Fruit fly (Drosophila melanogaster) whole organism, embryonic: Measurements from ENCODE around the gene Nin.

Experiments
- CG10543 ChIP-seq: fragments of 200-800 bp; sonication (Bioruptor generic); optimal IDR thresholded peaks from 3 replicates; lab custom pipeline; 2017; ENCODE audit warnings: missing biosample characterization, mild to moderate bottlenecking, missing genetic modification characterization, moderate library complexity
- CG1233 ChIP-seq: fragments of 200-800 bp; sonication (Bioruptor generic); optimal IDR thresholded peaks from 4 replicates; lab custom pipeline; 2018; ENCODE audit warnings: missing biosample characterization, mild to moderate bottlenecking, missing genetic modification characterization
- CG12659 ChIP-seq: fragments of 200-800 bp; sonication (Bioruptor generic); optimal IDR thresholded peaks from 3 replicates; lab custom pipeline; 2017; ENCODE audit warnings: mild to moderate bottlenecking, missing biosample characterization, missing genetic modification reagents, missing genetic modification characterization
- CG15269 ChIP-seq: fragments of 200-800 bp; sonication (Bioruptor generic); optimal IDR thresholded peaks from 2 replicates; lab custom pipeline; 2018; ENCODE audit warnings: missing biosample characterization, mild to moderate bottlenecking, missing genetic modification characterization, moderate library complexity
- CG17385 ChIP-seq: fragments of 200-800 bp; sonication (Bioruptor generic); optimal IDR thresholded peaks from 3 replicates; lab custom pipeline; 2018; ENCODE audit warnings: missing biosample characterization, mild to moderate bottlenecking, missing genetic modification characterization
- CG1792 ChIP-seq: fragments of 200-800 bp; sonication (Bioruptor generic); optimal IDR thresholded peaks from 2 replicates; lab custom pipeline; 2016; ENCODE audit warnings: missing biosample characterization, missing genetic modification characterization
- CG2120 ChIP-seq: fragments of 200-800 bp; sonication (Bioruptor generic); optimal IDR thresholded peaks from 3 replicates; lab custom pipeline; 2016; ENCODE audit warnings: missing biosample characterization, missing genetic modification characterization
- CG30403 ChIP-seq: fragments of 200-800 bp; sonication (Bioruptor generic); optimal IDR thresholded peaks from 3 replicates; lab custom pipeline; 2016; ENCODE audit warnings: missing biosample characterization, missing genetic modification characterization
- CG31224 ChIP-seq: fragments of 200-800 bp; sonication (Bioruptor generic); IDR thresholded peaks from 2 replicates; pipeline ENCODE4 v1.3.6; 2022; ENCODE audit warnings: missing biosample characterization, missing genetic modification characterization
- CG31388 ChIP-seq: fragments of 200-800 bp; sonication (Bioruptor generic); optimal IDR thresholded peaks from 2 replicates; lab custom pipeline; 2016; ENCODE audit warnings: missing biosample characterization, missing genetic modification characterization
- CG31441 ChIP-seq: fragments of 200-800 bp; sonication (Bioruptor generic); IDR thresholded peaks from 2 replicates; pipeline ENCODE4 v1.3.6; 2022; ENCODE audit warnings: missing biosample characterization, missing genetic modification characterization
- CG32532 ChIP-seq: fragments of 200-800 bp; sonication (Bioruptor generic); IDR thresholded peaks from 2 replicates; pipeline ENCODE4 v1.3.6; 2022; ENCODE audit warnings: missing biosample characterization, missing genetic modification characterization
- CG32767 ChIP-seq: fragments of 200-800 bp; sonication (Bioruptor generic); IDR thresholded peaks from 2 replicates; pipeline ENCODE4 v1.3.6; 2022; ENCODE audit warnings: missing biosample characterization, missing genetic modification characterization
- CG32772 ChIP-seq: fragments of 200-800 bp; sonication (Bioruptor generic); IDR thresholded peaks from 2 replicates; pipeline ENCODE4 v1.3.6; 2022; ENCODE audit warnings: missing biosample characterization, missing genetic modification characterization
- CG3995 ChIP-seq: fragments of 200-800 bp; sonication (Bioruptor generic); optimal IDR thresholded peaks from 3 replicates; lab custom pipeline; 2016; ENCODE audit warnings: missing biosample characterization, missing genetic modification characterization
- CG7786 ChIP-seq: fragments of 200-800 bp; sonication (Bioruptor generic); optimal IDR thresholded peaks from 2 replicates; lab custom pipeline; 2016; ENCODE audit warnings: missing biosample characterization, missing genetic modification characterization
- CG7839 ChIP-seq: fragments of 200-800 bp; sonication (Bioruptor generic); optimal IDR thresholded peaks from 3 replicates; lab custom pipeline; 2018; ENCODE audit warnings: missing biosample characterization, mild to moderate bottlenecking, missing genetic modification characterization, moderate library complexity
- CG9609 ChIP-seq: fragments of 200-800 bp; sonication (Bioruptor generic); optimal IDR thresholded peaks from 3 replicates; lab custom pipeline; 2016; ENCODE audit warnings: missing biosample characterization, missing genetic modification characterization
- CTCF ChIP-seq: fragments of 200-800 bp; sonication (Bioruptor generic); optimal IDR thresholded peaks from 2 replicates; lab custom pipeline; 2017; ENCODE audit warnings: missing biosample characterization, mild to moderate bottlenecking, missing genetic modification characterization, moderate library complexity
- Doc3 ChIP-seq: fragments of 200-800 bp; sonication (Bioruptor generic); IDR thresholded peaks from 3 replicates; pipeline ENCODE4 v1.3.6; 2022; ENCODE audit warnings: missing biosample characterization, missing genetic modification characterization; ENCODE audit not compliant: partially characterized antibody
- E2f2 ChIP-seq: fragments of 200-800 bp; sonication (Bioruptor generic); IDR thresholded peaks from 2 replicates; pipeline ENCODE4 v1.3.6; 2022; ENCODE audit warnings: missing biosample characterization, missing genetic modification characterization
- Lhr ChIP-seq: fragments of 200-800 bp; sonication (Bioruptor generic); optimal IDR thresholded peaks from 3 replicates; lab custom pipeline; 2017; ENCODE audit warnings: mild to moderate bottlenecking, missing biosample characterization, missing genetic modification reagents, missing genetic modification characterization
- MBD-R2 ChIP-seq: fragments of 200-800 bp; sonication (Bioruptor generic); IDR thresholded peaks from 2 replicates; pipeline ENCODE4 v1.3.6; 2022; ENCODE audit warnings: missing biosample characterization, missing genetic modification characterization
- Max ChIP-seq: fragments of 200-800 bp; sonication (Bioruptor generic); optimal IDR thresholded peaks from 2 replicates; lab custom pipeline; 2016; ENCODE audit warnings: missing biosample characterization, mild to moderate bottlenecking, missing genetic modification characterization
- Meics ChIP-seq: fragments of 200-800 bp; sonication (Bioruptor generic); optimal IDR thresholded peaks from 2 replicates; lab custom pipeline; 2017; ENCODE audit warnings: missing biosample characterization, mild to moderate bottlenecking, missing genetic modification characterization
- Myb ChIP-seq: fragments of 200-800 bp; sonication (Bioruptor generic); optimal IDR thresholded peaks from 2 replicates; lab custom pipeline; 2016; ENCODE audit warnings: missing biosample characterization, missing genetic modification characterization
- NFAT ChIP-seq: fragments of 200-800 bp; sonication (Bioruptor generic); IDR thresholded peaks from 2 replicates; pipeline ENCODE4 v1.3.6; 2022; ENCODE audit warnings: missing biosample characterization, missing genetic modification characterization
- Oli ChIP-seq: fragments of 200-800 bp; sonication (Bioruptor generic); optimal IDR thresholded peaks from 2 replicates; lab custom pipeline; 2018; ENCODE audit warnings: missing biosample characterization, mild to moderate bottlenecking, missing genetic modification characterization, moderate library complexity
- PHDP ChIP-seq: fragments of 200-800 bp; sonication (Bioruptor generic); optimal IDR thresholded peaks from 3 replicates; lab custom pipeline; 2018; ENCODE audit warnings: missing biosample characterization, mild to moderate bottlenecking, missing genetic modification characterization, moderate library complexity
- Pdp1 ChIP-seq, 2 experiments: fragments of 200-800 bp; sonication (Bioruptor generic); optimal IDR thresholded peaks; 3 replicates each; lab custom pipeline; 2016; ENCODE audit warnings: missing biosample characterization in 2 of 2, missing genetic modification characterization in 2 of 2, mild to moderate bottlenecking in 1 of 2, moderate library complexity in 1 of 2
- Side ChIP-seq: fragments of 200-800 bp; sonication (Bioruptor generic); optimal IDR thresholded peaks from 2 replicates; lab custom pipeline; 2016; ENCODE audit warnings: missing biosample characterization, missing genetic modification characterization
- Tbp ChIP-seq: fragments of >200 bp; optimal IDR thresholded peaks from 2 replicates; lab custom pipeline; 2018; ENCODE audit warnings: missing biosample characterization, missing genetic modification characterization
- Xbp1 ChIP-seq: fragments of 200-800 bp; sonication (Bioruptor generic); optimal IDR thresholded peaks from 3 replicates; lab custom pipeline; 2016; ENCODE audit warnings: missing biosample characterization, mild to moderate bottlenecking, missing genetic modification characterization
- Xrp1 ChIP-seq: fragments of 200-800 bp; sonication (Bioruptor generic); IDR thresholded peaks from 2 replicates; pipeline ENCODE4 v1.3.6; 2022; ENCODE audit warnings: missing biosample characterization, missing genetic modification characterization
- bcd ChIP-seq: fragments of 200-800 bp; sonication (Bioruptor generic); optimal IDR thresholded peaks from 2 replicates; lab custom pipeline; 2017; ENCODE audit warnings: missing biosample characterization, mild to moderate bottlenecking, missing genetic modification characterization
- crol ChIP-seq: fragments of 200-800 bp; sonication (Bioruptor generic); IDR thresholded peaks from 2 replicates; pipeline ENCODE4 v1.3.6; 2022; ENCODE audit warnings: missing biosample characterization, missing genetic modification characterization
- cwo ChIP-seq: fragments of 200-800 bp; sonication (Bioruptor generic); optimal IDR thresholded peaks from 3 replicates; lab custom pipeline; 2017; ENCODE audit warnings: missing biosample characterization, missing genetic modification characterization, mild to moderate bottlenecking, moderate library complexity, missing genetic modification reagents
- dysf ChIP-seq: fragments of 200-800 bp; sonication (Bioruptor generic); IDR thresholded peaks from 3 replicates; pipeline ENCODE4 v1.3.6; 2022; ENCODE audit warnings: missing biosample characterization, missing genetic modification characterization
- esg ChIP-seq: fragments of 200-800 bp; sonication (Bioruptor generic); conservative IDR thresholded peaks from 2 replicates; pipeline ENCODE4 v1.3.6; 2022; ENCODE audit warnings: missing biosample characterization, missing genetic modification characterization
- eve ChIP-seq, 2 experiments: fragments of >200 bp; optimal IDR thresholded peaks; 2 replicates each; lab custom pipeline; 2017; ENCODE audit warnings: missing biosample characterization in 2 of 2, missing genetic modification characterization in 2 of 2
- eyg ChIP-seq: fragments of 200-800 bp; sonication (Bioruptor generic); optimal IDR thresholded peaks from 3 replicates; lab custom pipeline; 2016; ENCODE audit warnings: missing biosample characterization, missing genetic modification characterization
- gsb-n ChIP-seq: fragments of 200-800 bp; sonication (Bioruptor generic); optimal IDR thresholded peaks from 3 replicates; lab custom pipeline; 2018; ENCODE audit warnings: missing biosample characterization, mild to moderate bottlenecking, missing genetic modification characterization
- hkb ChIP-seq, 2 experiments: fragments of 200-800 bp in 1 of 2; fragments of >200 bp in 1 of 2; sonication (Bioruptor generic) in 1 of 2; IDR thresholded peaks in 1 of 2; optimal IDR thresholded peaks in 1 of 2; 2 replicates each; pipeline versions ENCODE4 v1.3.6 to Lab custom; 2017 to 2022; ENCODE audit warnings: missing biosample characterization in 1 of 2, missing genetic modification characterization in 1 of 2
- lilli ChIP-seq: fragments of 200-800 bp; sonication (Bioruptor generic); optimal IDR thresholded peaks from 3 replicates; lab custom pipeline; 2016; ENCODE audit warnings: missing biosample characterization, missing genetic modification characterization
- lmd ChIP-seq: fragments of 200-800 bp; sonication (Bioruptor generic); IDR thresholded peaks from 2 replicates; pipeline ENCODE4 v1.3.6; 2022; ENCODE audit warnings: missing biosample characterization, missing genetic modification characterization
- peb ChIP-seq: fragments of 200-800 bp; sonication (Bioruptor generic); IDR thresholded peaks from 2 replicates; pipeline ENCODE4 v1.3.6; 2022; ENCODE audit warnings: missing biosample characterization, missing genetic modification characterization
- sd ChIP-seq: fragments of 200-800 bp; sonication (Bioruptor generic); optimal IDR thresholded peaks from 3 replicates; lab custom pipeline; 2018; ENCODE audit warnings: missing biosample characterization, mild to moderate bottlenecking, missing genetic modification characterization, moderate library complexity
- ssp ChIP-seq: fragments of 200-800 bp; sonication (Bioruptor generic); IDR thresholded peaks from 2 replicates; pipeline ENCODE4 v1.3.6; 2022; ENCODE audit warnings: missing biosample characterization, missing genetic modification characterization
- vvl ChIP-seq: fragments of 200-800 bp; sonication (Bioruptor generic); IDR thresholded peaks from 2 replicates; pipeline ENCODE4 v1.3.6; 2022; ENCODE audit warnings: missing biosample characterization, missing genetic modification characterization
- wdn ChIP-seq: fragments of 200-800 bp; sonication (Bioruptor generic); IDR thresholded peaks from 2 replicates; pipeline ENCODE4 v1.3.6; 2022; ENCODE audit warnings: missing biosample characterization, missing genetic modification characterization

Gene Nin

DNA sequence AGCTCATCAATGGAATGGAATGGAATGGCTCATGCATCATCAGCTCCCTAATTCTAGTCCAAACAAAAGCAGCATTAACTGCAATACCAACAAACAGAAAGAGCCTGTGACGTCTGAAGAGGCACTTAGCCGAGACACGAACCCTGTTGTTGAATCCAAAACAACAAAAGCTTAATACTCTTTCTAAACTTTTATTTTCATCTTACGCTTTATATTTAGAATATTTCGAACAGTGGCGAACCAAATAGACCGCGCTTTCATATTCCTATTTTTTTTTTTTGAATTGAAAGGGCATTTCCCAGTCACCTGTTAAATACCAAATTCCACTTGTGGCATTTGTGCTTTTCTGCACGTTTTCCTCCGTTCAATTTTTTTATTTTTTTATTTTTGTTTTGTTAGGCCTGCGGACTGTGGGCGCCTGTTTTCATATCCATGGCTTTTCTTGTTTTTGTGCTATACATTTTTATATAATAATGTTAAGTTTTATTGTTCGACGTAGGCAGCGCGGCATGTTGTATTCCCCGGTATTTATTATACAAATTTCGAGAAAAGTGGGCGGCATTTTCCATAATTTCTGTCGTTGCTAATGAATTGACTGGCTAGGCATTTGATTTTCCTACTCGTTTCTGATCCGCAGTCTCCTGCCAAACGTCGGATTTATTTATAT is 52.7 kb downstream of the Nin start (continued):
- TF ChIP-seq vvl (GFP tag; lab: Robert Waterston, UW) (peak; percentile 57), CG31441 (GFP tag; lab: Robert Waterston, UW) (0 out of 2 replicates have a peak, but pooled peaks have one; percentile 12), CG7786 (GFP tag; lab: Kevin White, UChicago) (peak; percentile 3), Doc3 (no peak), sd (tag; lab: Kevin White, UChicago) (peak; percentile 89), CG31388 (GFP tag; lab: Kevin White, UChicago) (no peak), Lhr (GFP tag; lab: Kevin White, UChicago) (no peak), CG9609 (GFP tag; lab: Kevin White, UChicago) (peak; percentile 20), bcd (peak; percentile 23), CG31224 (GFP tag; lab: Robert Waterston, UW) (peak; percentile 44), Max (GFP tag; lab: Kevin White, UChicago) (peak; percentile 12), Xrp1 (GFP tag; lab: Robert Waterston, UW) (peak; percentile 58; the same call in 1 of the 2 replicates), peb (GFP tag; lab: Robert Waterston, UW) (0 out of 2 replicates have a peak, but pooled peaks have one; percentile 29), ssp (GFP tag; lab: Robert Waterston, UW) (peak; percentile 32; the same call in 1 of the 2 replicates), Xbp1 (GFP tag; lab: Kevin White, UChicago) (no peak), Oli (tag; lab: Kevin White, UChicago) (peak; percentile 31), Side (GFP tag; lab: Kevin White, UChicago) (peak; percentile 0), CG32772 (peak; percentile 43), NFAT (peak; percentile 54), CG10543 (GFP tag; lab: Kevin White, UChicago) (peak; percentile 39), CG12659 (GFP tag; lab: Kevin White, UChicago) (peak; percentile 16), Tbp (GFP tag; lab: Kevin White, UChicago) (no peak), lmd (GFP tag; lab: Robert Waterston, UW) (peak; percentile 49; the same call in 1 of the 2 replicates), PHDP (tag; lab: Kevin White, UChicago) (peak; percentile 6), CTCF (GFP tag; lab: Kevin White, UChicago) (peak; percentile 6), dysf (GFP tag; lab: Robert Waterston, UW) (peak; percentile 60; the same call in 2 of the 3 replicates), eve (GFP tag; optimal IDR thresholded peaks at IDR 0.05; lab: Kevin White, UChicago) (no peak), Meics (GFP tag; lab: Kevin White, UChicago) (peak; percentile 36), CG15269 (tag; lab: Kevin White, UChicago) (peak; percentile 26), CG3995 (GFP tag; lab: Kevin White, UChicago) (no peak), hkb (optimal IDR thresholded peaks at IDR 0.05; lab: Kevin White, UChicago) (no peak), hkb (GFP tag; IDR thresholded peaks at IDR 0.05; lab: Robert Waterston, UW) (0 out of 2 replicates have a peak, but pooled peaks have one; percentile 37), esg (GFP tag; lab: Robert Waterston, UW) (0 out of 2 replicates have a peak, but pooled peaks have one; percentile 10), gsb-n (no peak), CG17385 (no peak), CG1792 (GFP tag; lab: Kevin White, UChicago) (peak; percentile 11), cwo (GFP tag; lab: Kevin White, UChicago) (peak; percentile 76), crol (GFP tag; lab: Robert Waterston, UW) (no peak), lilli (GFP tag; lab: Kevin White, UChicago) (peak; percentile 57), CG2120 (peak; percentile 62), CG32767 (GFP tag; lab: Robert Waterston, UW) (no peak), CG32532 (GFP tag; lab: Robert Waterston, UW) (peak; percentile 66), Myb (GFP tag; lab: Kevin White, UChicago) (peak; percentile 3), eyg (GFP tag; lab: Kevin White, UChicago) (no peak), CG7839 (tag; lab: Kevin White, UChicago) (peak; percentile 36), MBD-R2 (GFP tag; lab: Robert Waterston, UW) (0 out of 2 replicates have a peak, but pooled peaks have one; percentile 14), wdn (GFP tag; lab: Robert Waterston, UW) (0 out of 2 replicates have a peak, but pooled peaks have one; percentile 34), CG30403 (GFP tag; lab: Kevin White, UChicago) (peak; percentile 22), E2f2 (peak; percentile 19; the same call in 1 of the 2 replicates), CG1233 (GFP tag; lab: Kevin White, UChicago) (no peak), Pdp1 (GFP tag; optimal IDR thresholded peaks at IDR 0.05; lab: Kevin White, UChicago) (peak; percentile 7 to 64)
